Worm (Caenorhabditis elegans) whole organism, late embryonic: ENCODE data around the gene R07B7.9.

Experiments used
- ama-1 ChIP-seq: fragments of 150-350 bp; optimal IDR thresholded peaks from 2 replicates; lab custom pipeline; 2014
- ceh-14 ChIP-seq: sonication (generic microtip); optimal IDR thresholded peaks from 2 replicates; lab custom pipeline; 2016; ENCODE audit warnings: missing genotype, missing genetic modification characterization, missing compliant biosample characterization
- ceh-31 ChIP-seq: sonication (generic microtip); optimal IDR thresholded peaks from 2 replicates; lab custom pipeline; 2016; ENCODE audit warnings: missing genetic modification characterization, missing compliant biosample characterization
- dmd-4 ChIP-seq: sonication (generic microtip); optimal IDR thresholded peaks from 2 replicates; lab custom pipeline; 2016; ENCODE audit warnings: borderline replicate concordance, missing genetic modification characterization, missing compliant biosample characterization
- elt-2 ChIP-seq: sonication (generic microtip); optimal IDR thresholded peaks from 2 replicates; lab custom pipeline; 2016; ENCODE audit warnings: missing genetic modification reagents, missing genetic modification characterization, missing compliant biosample characterization
- hlh-15 ChIP-seq: sonication (generic microtip); optimal IDR thresholded peaks from 2 replicates; lab custom pipeline; 2016; ENCODE audit warnings: missing genetic modification characterization, missing compliant biosample characterization
- lin-11 ChIP-seq: fragments of 200-800 bp; sonication (Bioruptor generic); optimal IDR thresholded peaks from 2 replicates; lab custom pipeline; 2018; ENCODE audit warnings: mild to moderate bottlenecking, missing genetic modification characterization, missing compliant biosample characterization
- nfya-1 ChIP-seq: sonication (generic microtip); optimal IDR thresholded peaks from 2 replicates; lab custom pipeline; 2017; ENCODE audit warnings: missing genetic modification characterization, mild to moderate bottlenecking, missing compliant biosample characterization, antibody characterized with exemption, moderate library complexity
- pag-3 ChIP-seq: sonication (generic microtip); optimal IDR thresholded peaks from 2 replicates; lab custom pipeline; 2016; ENCODE audit warnings: missing compliant biosample characterization, missing genetic modification characterization, borderline replicate concordance
- tbx-2 ChIP-seq: sonication (generic microtip); optimal IDR thresholded peaks from 2 replicates; lab custom pipeline; 2016; ENCODE audit warnings: missing genetic modification characterization, missing compliant biosample characterization
- unc-3 ChIP-seq, 2 experiments: fragments of 200-800 bp in 1 of 2; sonication (Bioruptor generic) in 1 of 2; sonication (generic microtip) in 1 of 2; conservative IDR thresholded peaks in 1 of 2; optimal IDR thresholded peaks in 1 of 2; 2 replicates each; pipeline versions ENCODE4 v1.3.6 to Lab custom; 2016 to 2022; ENCODE audit warnings: missing compliant biosample characterization in 2 of 2, missing genetic modification characterization in 2 of 2, missing genetic modification reagents in 1 of 2
- unc-86 ChIP-seq: sonication (generic microtip); optimal IDR thresholded peaks from 2 replicates; lab custom pipeline; 2016; ENCODE audit warnings: missing genetic modification characterization, missing compliant biosample characterization

DNA sequence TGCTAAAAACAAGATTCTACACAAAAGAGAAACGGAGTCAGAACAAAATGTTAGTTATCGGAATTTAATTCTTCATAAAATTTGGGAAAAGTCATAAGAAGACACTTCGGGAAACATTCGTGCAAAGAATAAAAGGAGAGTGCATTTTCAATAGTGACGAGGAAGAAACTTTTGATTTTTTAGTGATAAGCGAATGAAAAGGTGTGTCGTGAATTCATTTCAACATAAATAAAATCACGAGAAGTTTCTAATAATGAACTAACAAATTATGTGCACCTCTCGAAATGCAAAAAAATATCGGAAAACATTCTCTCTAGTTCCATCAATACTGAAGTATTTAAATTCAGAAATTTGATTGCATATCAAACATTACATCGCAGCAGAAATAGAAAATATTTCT is 4.2 kb downstream of the R07B7.9 start:
- TF ChIP-seq pag-3: no peak
- no peak for TF ChIP-seq unc-3 (GFP tag; conservative IDR thresholded peaks at IDR 0.05; lab: Robert Waterston, UW)
- TF ChIP-seq unc-3 (tag; optimal IDR thresholded peaks at IDR 0.05; lab: Kevin White, UChicago): no peak
- TF ChIP-seq nfya-1 (tag; lab: Kevin White, UChicago): no peak
- no peak for TF ChIP-seq unc-86 (tag; lab: Kevin White, UChicago)
- TF ChIP-seq ceh-14 (tag; lab: Kevin White, UChicago): no peak
- no peak for TF ChIP-seq elt-2 (tag; lab: Kevin White, UChicago)
- no peak for TF ChIP-seq ceh-31
- TF ChIP-seq hlh-15 (tag; lab: Kevin White, UChicago): no peak
- no peak for TF ChIP-seq lin-11 (tag; lab: Kevin White, UChicago)
- TF ChIP-seq dmd-4: no peak
- TF ChIP-seq ama-1 (lab: Kevin White, UChicago): no peak
- no peak for TF ChIP-seq tbx-2
